Worm (Caenorhabditis elegans) whole organism, early embryonic: ENCODE results near the gene C25H3.3.

ENCODE experiments used
- ama-1 ChIP-seq: fragments of 150-350 bp; optimal IDR thresholded peaks from 2 replicates; lab custom pipeline; 2014
- flt-1 ChIP-seq: fragments of 200-800 bp; sonication (Bioruptor generic); IDR thresholded peaks from 2 replicates; pipeline ENCODE4 v1.3.6; 2022; ENCODE audit warnings: missing genetic modification characterization, missing compliant biosample characterization
- pes-1 ChIP-seq: fragments of 200-800 bp; sonication (Bioruptor generic); IDR thresholded peaks from 2 replicates; pipeline ENCODE4 v1.3.6; 2022; ENCODE audit warnings: missing genetic modification reagents, missing genetic modification characterization, missing compliant biosample characterization
- scrt-1 ChIP-seq: fragments of 200-800 bp; sonication (Bioruptor generic); IDR thresholded peaks from 2 replicates; pipeline ENCODE4 v1.3.6; 2022; ENCODE audit warnings: missing genetic modification characterization, missing compliant biosample characterization
- sea-1 ChIP-seq: fragments of 200-800 bp; sonication (Bioruptor generic); conservative IDR thresholded peaks from 2 replicates; pipeline ENCODE4 v1.3.6; 2022; ENCODE audit warnings: missing genetic modification characterization, missing compliant biosample characterization
- tbx-11 ChIP-seq: fragments of 200-800 bp; sonication (Bioruptor generic); IDR thresholded peaks from 2 replicates; pipeline ENCODE4 v1.3.6; 2022; ENCODE audit warnings: missing genetic modification characterization, missing compliant biosample characterization
- tbx-37 ChIP-seq: fragments of 200-800 bp; sonication (Bioruptor generic); conservative IDR thresholded peaks from 2 replicates; pipeline ENCODE4 v1.3.6; 2022; ENCODE audit warnings: missing genetic modification reagents, missing genetic modification characterization, missing compliant biosample characterization

DNA sequence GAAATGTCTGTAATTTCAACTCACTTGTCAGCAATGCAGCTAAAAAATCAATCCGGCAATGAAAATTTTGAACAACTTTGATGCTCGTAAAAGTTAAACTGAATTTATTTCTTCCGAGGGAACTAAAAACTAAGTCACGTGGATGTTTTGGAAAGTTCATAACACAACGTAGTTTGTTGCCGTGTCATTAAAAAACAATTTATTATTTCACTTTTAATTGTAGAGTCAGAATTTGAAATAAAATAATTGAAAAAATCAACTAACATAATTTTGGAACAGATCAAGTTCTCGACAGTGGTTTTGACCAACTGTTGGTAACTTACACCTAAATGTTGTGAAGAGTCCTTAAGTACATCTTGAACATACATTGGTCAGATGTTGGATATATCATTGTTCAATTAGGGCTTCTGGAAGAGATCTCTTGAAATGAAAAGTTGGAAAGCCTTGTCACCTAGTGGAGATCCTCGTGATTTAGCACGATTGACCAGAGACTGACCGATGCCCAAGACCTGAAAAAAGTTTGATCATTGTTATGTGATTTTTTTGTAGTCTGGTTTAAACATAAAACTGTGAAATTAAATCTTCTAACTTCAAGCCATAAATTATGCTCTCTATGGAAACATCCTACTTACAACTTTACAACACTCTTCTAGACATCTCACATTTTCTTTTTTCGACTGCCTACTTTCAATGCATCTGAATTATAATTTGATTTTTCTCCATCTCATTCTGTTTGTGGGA, 36.5 kb downstream of the C25H3.3 start, which contains the start of the genes C18A3.7 and C18A3.11:
- no peak for TF ChIP-seq sea-1 (GFP tag; lab: Robert Waterston, UW)
- no peak for TF ChIP-seq scrt-1
- TF ChIP-seq pes-1 (GFP tag; lab: Robert Waterston, UW), result no peak
- TF ChIP-seq tbx-11, result no peak
- no peak for TF ChIP-seq ama-1 (lab: Kevin White, UChicago)
- no peak for TF ChIP-seq tbx-37
- TF ChIP-seq flt-1 (GFP tag; lab: Robert Waterston, UW), result no peak
